Fruit fly (Drosophila melanogaster) whole organism, embryonic: ENCODE data around the gene CG32686.

Experiments
- Aef1 ChIP-seq: fragments of 200-800 bp; sonication (Bioruptor generic); IDR thresholded peaks from 3 replicates; pipeline ENCODE4 v1.3.6; 2022; ENCODE audit warnings: missing biosample characterization, missing genetic modification characterization
- Awh ChIP-seq: fragments of 200-800 bp; sonication (Bioruptor generic); IDR thresholded peaks from 2 replicates; pipeline ENCODE4, ENCODE4 v1.3.6; 2022; ENCODE audit warnings: missing biosample characterization, missing genetic modification characterization
- Bgb ChIP-seq: fragments of 200-800 bp; sonication (Bioruptor generic); IDR thresholded peaks from 2 replicates; pipeline ENCODE4 v1.3.6; 2022; ENCODE audit warnings: missing biosample characterization, missing genetic modification characterization; ENCODE audit not compliant: partially characterized antibody
- C15 ChIP-seq: fragments of 200-800 bp; sonication (Bioruptor generic); IDR thresholded peaks from 3 replicates; pipeline ENCODE4 v1.3.6; 2022; ENCODE audit warnings: missing biosample characterization, missing genetic modification characterization
- CG12219 ChIP-seq: fragments of 200-800 bp; sonication (Bioruptor generic); optimal IDR thresholded peaks from 3 replicates; lab custom pipeline; 2018; ENCODE audit warnings: missing biosample characterization, mild to moderate bottlenecking, missing genetic modification characterization
- CG13296 ChIP-seq: fragments of 200-800 bp; sonication (Bioruptor generic); optimal IDR thresholded peaks from 3 replicates; lab custom pipeline; 2018; ENCODE audit warnings: missing biosample characterization, mild to moderate bottlenecking, missing genetic modification characterization
- CG15073 ChIP-seq: fragments of 200-800 bp; sonication (Bioruptor generic); optimal IDR thresholded peaks from 2 replicates; lab custom pipeline; 2016; ENCODE audit warnings: missing biosample characterization, missing genetic modification characterization
- CG15479 ChIP-seq: fragments of 200-800 bp; sonication (Bioruptor generic); optimal IDR thresholded peaks from 3 replicates; lab custom pipeline; 2019; ENCODE audit warnings: missing biosample characterization, mild to moderate bottlenecking, missing genetic modification characterization, moderate library complexity
- CG1603 ChIP-seq: fragments of 200-800 bp; sonication (Bioruptor generic); optimal IDR thresholded peaks from 2 replicates; lab custom pipeline; 2019; ENCODE audit warnings: missing biosample characterization, mild to moderate bottlenecking, missing genetic modification characterization, moderate library complexity
- CG2116 ChIP-seq: fragments of 200-800 bp; sonication (Bioruptor generic); optimal IDR thresholded peaks from 3 replicates; lab custom pipeline; 2018; ENCODE audit warnings: missing biosample characterization, mild to moderate bottlenecking, missing genetic modification characterization
- CG2678 ChIP-seq: fragments of 200-800 bp; sonication (Bioruptor generic); optimal IDR thresholded peaks from 3 replicates; lab custom pipeline; 2019; ENCODE audit warnings: missing biosample characterization, mild to moderate bottlenecking, missing genetic modification characterization, moderate library complexity
- CG31441 ChIP-seq: fragments of 200-800 bp; sonication (Bioruptor generic); IDR thresholded peaks from 2 replicates; pipeline ENCODE4 v1.3.6; 2022; ENCODE audit warnings: missing biosample characterization, missing genetic modification characterization
- CG32532 ChIP-seq: fragments of 200-800 bp; sonication (Bioruptor generic); IDR thresholded peaks from 2 replicates; pipeline ENCODE4 v1.3.6; 2022; ENCODE audit warnings: missing biosample characterization, missing genetic modification characterization
- CG4424 ChIP-seq: fragments of 200-800 bp; sonication (Bioruptor generic); optimal IDR thresholded peaks from 3 replicates; lab custom pipeline; 2016; ENCODE audit warnings: missing biosample characterization, missing genetic modification characterization
- CG7271 ChIP-seq: fragments of 200-800 bp; sonication (Bioruptor generic); optimal IDR thresholded peaks from 2 replicates; lab custom pipeline; 2018; ENCODE audit warnings: missing biosample characterization, mild to moderate bottlenecking, missing genetic modification characterization, moderate library complexity
- CG9215 ChIP-seq: fragments of 200-800 bp; sonication (Bioruptor generic); IDR thresholded peaks from 2 replicates; pipeline ENCODE4 v1.3.6; 2022; ENCODE audit warnings: missing biosample characterization, missing genetic modification characterization
- CHES-1-like ChIP-seq: fragments of 200-800 bp; sonication (Bioruptor generic); optimal IDR thresholded peaks from 2 replicates; lab custom pipeline; 2016; ENCODE audit warnings: missing biosample characterization, missing genetic modification characterization
- Chrac-16 ChIP-seq: fragments of 200-800 bp; sonication (Bioruptor generic); optimal IDR thresholded peaks from 3 replicates; lab custom pipeline; 2016; ENCODE audit warnings: missing biosample characterization, missing genetic modification characterization
- Dad ChIP-seq: fragments of 200-800 bp; sonication (Bioruptor generic); optimal IDR thresholded peaks from 3 replicates; lab custom pipeline; 2016; ENCODE audit warnings: missing biosample characterization, missing genetic modification characterization
- Eip74EF ChIP-seq, 2 experiments: fragments of 200-800 bp in 1 of 2; fragments of >200 bp in 1 of 2; sonication (Bioruptor generic) in 1 of 2; optimal IDR thresholded peaks; 2 replicates each; lab custom pipeline; 2017 to 2019; ENCODE audit warnings: missing biosample characterization in 2 of 2, missing genetic modification characterization in 2 of 2, mild to moderate bottlenecking in 1 of 2, moderate library complexity in 1 of 2
- Gsc ChIP-seq: fragments of 200-800 bp; sonication (Bioruptor generic); IDR thresholded peaks from 2 replicates; pipeline ENCODE4 v1.3.6; 2022; ENCODE audit warnings: missing biosample characterization, missing genetic modification characterization
- H15 ChIP-seq: fragments of 200-800 bp; sonication (Bioruptor generic); IDR thresholded peaks from 3 replicates; pipeline ENCODE4 v1.3.6; 2022; ENCODE audit warnings: missing biosample characterization, missing genetic modification characterization
- HmgZ ChIP-seq: fragments of 200-800 bp; sonication (Bioruptor generic); optimal IDR thresholded peaks from 2 replicates; lab custom pipeline; 2018; ENCODE audit warnings: missing biosample characterization, mild to moderate bottlenecking, missing genetic modification characterization
- MESR4 ChIP-seq: fragments of 200-800 bp; sonication (Bioruptor generic); optimal IDR thresholded peaks from 2 replicates; lab custom pipeline; 2018; ENCODE audit warnings: missing biosample characterization, mild to moderate bottlenecking, missing genetic modification characterization, moderate library complexity
- Pdp1 ChIP-seq, 2 experiments: fragments of 200-800 bp; sonication (Bioruptor generic); optimal IDR thresholded peaks; 3 replicates each; lab custom pipeline; 2016; ENCODE audit warnings: missing biosample characterization in 2 of 2, missing genetic modification characterization in 2 of 2, mild to moderate bottlenecking in 1 of 2, moderate library complexity in 1 of 2
- Ravus ChIP-seq: fragments of 200-800 bp; sonication (Bioruptor generic); IDR thresholded peaks from 2 replicates; pipeline ENCODE4 v1.3.6; 2022; ENCODE audit warnings: missing biosample characterization, missing genetic modification characterization
- Rx ChIP-seq: fragments of 200-800 bp; sonication (Bioruptor generic); IDR thresholded peaks from 2 replicates; pipeline ENCODE4 v1.3.6; 2022; ENCODE audit warnings: missing biosample characterization, missing genetic modification characterization
- Sin3A ChIP-seq: fragments of >200 bp; optimal IDR thresholded peaks from 2 replicates; lab custom pipeline; 2018
- Sox102F ChIP-seq: fragments of 200-800 bp; sonication (Bioruptor generic); optimal IDR thresholded peaks from 2 replicates; lab custom pipeline; 2018; ENCODE audit warnings: missing biosample characterization, mild to moderate bottlenecking, missing genetic modification characterization, moderate library complexity
- Ssrp ChIP-seq: fragments of 200-800 bp; sonication (Bioruptor generic); optimal IDR thresholded peaks from 2 replicates; lab custom pipeline; 2018; ENCODE audit warnings: missing biosample characterization, mild to moderate bottlenecking, missing genetic modification characterization, moderate library complexity
- Xbp1 ChIP-seq: fragments of 200-800 bp; sonication (Bioruptor generic); optimal IDR thresholded peaks from 3 replicates; lab custom pipeline; 2016; ENCODE audit warnings: missing biosample characterization, mild to moderate bottlenecking, missing genetic modification characterization
- az2 ChIP-seq: fragments of 200-800 bp; sonication (Bioruptor generic); optimal IDR thresholded peaks from 3 replicates; lab custom pipeline; 2016; ENCODE audit warnings: missing biosample characterization, missing genetic modification characterization
- br ChIP-seq: fragments of >200 bp; optimal IDR thresholded peaks from 2 replicates; lab custom pipeline; 2017
- cas ChIP-seq: fragments of 200-800 bp; sonication (Bioruptor generic); IDR thresholded peaks from 2 replicates; pipeline ENCODE4 v1.3.6; 2022; ENCODE audit warnings: missing biosample characterization, missing genetic modification characterization
- chif ChIP-seq, 2 experiments: fragments of 200-800 bp; sonication (Bioruptor generic); optimal IDR thresholded peaks; 3 replicates each; lab custom pipeline; 2016; ENCODE audit warnings: missing biosample characterization in 2 of 2, missing genetic modification characterization in 2 of 2
- chinmo ChIP-seq: fragments of 200-800 bp; sonication (Bioruptor generic); IDR thresholded peaks from 4 replicates; pipeline ENCODE4 v1.3.6; 2022; ENCODE audit warnings: missing biosample characterization, missing genetic modification characterization; ENCODE audit not compliant: partially characterized antibody
- dm ChIP-seq: fragments of 200-800 bp; sonication (Bioruptor generic); optimal IDR thresholded peaks from 3 replicates; lab custom pipeline; 2016; ENCODE audit warnings: missing biosample characterization, missing genetic modification characterization
- emc ChIP-seq: fragments of 200-800 bp; sonication (Bioruptor generic); optimal IDR thresholded peaks from 2 replicates; lab custom pipeline; 2016; ENCODE audit warnings: missing biosample characterization, missing genetic modification characterization
- insv ChIP-seq, 2 experiments: fragments of 200-800 bp; sonication (Bioruptor generic); optimal IDR thresholded peaks; 3 replicates each; lab custom pipeline; 2016 to 2018; ENCODE audit warnings: missing biosample characterization in 2 of 2, missing genetic modification characterization in 2 of 2
- kay ChIP-seq: fragments of 200-800 bp; sonication (Bioruptor generic); optimal IDR thresholded peaks from 2 replicates; lab custom pipeline; 2016; ENCODE audit warnings: missing biosample characterization, missing genetic modification characterization
- luna ChIP-seq: fragments of 200-800 bp; sonication (Bioruptor generic); optimal IDR thresholded peaks from 2 replicates; lab custom pipeline; 2016; ENCODE audit warnings: missing biosample characterization, missing genetic modification characterization
- nau ChIP-seq: fragments of 200-800 bp; sonication (Bioruptor generic); optimal IDR thresholded peaks from 3 replicates; lab custom pipeline; 2017; ENCODE audit warnings: missing biosample characterization, mild to moderate bottlenecking, missing genetic modification characterization, missing genetic modification reagents
- nmo ChIP-seq: fragments of 200-800 bp; sonication (Bioruptor generic); optimal IDR thresholded peaks from 2 replicates; lab custom pipeline; 2018; ENCODE audit warnings: missing biosample characterization, mild to moderate bottlenecking, missing genetic modification characterization, moderate library complexity
- nom ChIP-seq: fragments of 200-800 bp; sonication (Bioruptor generic); optimal IDR thresholded peaks from 2 replicates; lab custom pipeline; 2017; ENCODE audit warnings: missing biosample characterization, missing genetic modification characterization, mild to moderate bottlenecking, moderate library complexity, missing genetic modification reagents
- p53 ChIP-seq: fragments of 200-800 bp; sonication (Bioruptor generic); optimal IDR thresholded peaks from 2 replicates; lab custom pipeline; 2016; ENCODE audit warnings: missing biosample characterization, missing genetic modification characterization
- psq ChIP-seq: fragments of 200-800 bp; sonication (Bioruptor generic); optimal IDR thresholded peaks from 2 replicates; lab custom pipeline; 2017; ENCODE audit warnings: missing biosample characterization, missing genetic modification characterization
- pum ChIP-seq: fragments of 200-800 bp; sonication (Bioruptor generic); optimal IDR thresholded peaks from 2 replicates; lab custom pipeline; 2016; ENCODE audit warnings: missing biosample characterization, missing genetic modification characterization
- sens ChIP-seq: fragments of 200-800 bp; sonication (Bioruptor generic); peaks from one replicate; lab custom pipeline; 2016; ENCODE audit warnings: missing biosample characterization, missing genetic modification characterization
- sna ChIP-seq: fragments of 200-800 bp; sonication (Bioruptor generic); IDR thresholded peaks from 2 replicates; pipeline ENCODE4 v1.3.6; 2022; ENCODE audit warnings: missing biosample characterization, missing genetic modification characterization; ENCODE audit not compliant: partially characterized antibody
- toy ChIP-seq: fragments of 200-800 bp; sonication (Bioruptor generic); IDR thresholded peaks from 2 replicates; pipeline ENCODE4 v1.3.6; 2022; ENCODE audit warnings: missing biosample characterization, missing genetic modification characterization
- vfl ChIP-seq: fragments of 200-800 bp; sonication (Bioruptor generic); optimal IDR thresholded peaks from 2 replicates; lab custom pipeline; 2016; ENCODE audit warnings: missing biosample characterization, missing genetic modification characterization
- wek ChIP-seq: fragments of 200-800 bp; sonication (Bioruptor generic); optimal IDR thresholded peaks from 3 replicates; lab custom pipeline; 2018; ENCODE audit warnings: missing biosample characterization, mild to moderate bottlenecking, missing genetic modification characterization, moderate library complexity

Gene CG32686

dm6 chrX:10387672-10388071 lies 12.6 kb upstream of the CG32686 start (continued):
- TF ChIP-seq chinmo (GFP tag; lab: Robert Waterston, UW) (no peak), az2 (GFP tag; lab: Kevin White, UChicago) (peak; percentile 39), Ssrp (tag; lab: Kevin White, UChicago) (no peak), CG12219 (GFP tag; lab: Kevin White, UChicago) (peak; percentile 27), luna (no peak), Pdp1 (GFP tag; optimal IDR thresholded peaks at IDR 0.05; lab: Kevin White, UChicago) (peak; percentile 33 to 46), CG31441 (GFP tag; lab: Robert Waterston, UW) (no peak), Gsc (GFP tag; lab: Robert Waterston, UW) (no peak), toy (GFP tag; lab: Robert Waterston, UW) (no peak), CG2678 (tag; lab: Kevin White, UChicago) (peak; percentile 54), cas (GFP tag; lab: Robert Waterston, UW) (no peak), Aef1 (GFP tag; lab: Robert Waterston, UW) (peak; percentile 34; the same call in 1 of the 3 replicates), psq (GFP tag; lab: Kevin White, UChicago) (no peak), pum (GFP tag; lab: Kevin White, UChicago) (no peak), p53 (GFP tag; lab: Kevin White, UChicago) (no peak), CG32532 (GFP tag; lab: Robert Waterston, UW) (peak; percentile 75), CG2116 (GFP tag; lab: Kevin White, UChicago) (no peak), CG4424 (GFP tag; lab: Kevin White, UChicago) (peak; percentile 0), Ravus (GFP tag; lab: Robert Waterston, UW) (no peak), CG13296 (no peak), Eip74EF (GFP tag; optimal IDR thresholded peaks at IDR 0.05; lab: Kevin White, UChicago) (no peak), Sin3A (lab: Kevin White, UChicago) (no peak), dm (GFP tag; lab: Kevin White, UChicago) (no peak), insv (GFP tag; optimal IDR thresholded peaks at IDR 0.05; lab: Kevin White, UChicago) (no peak), C15 (0 out of 3 replicates have a peak, but pooled peaks have one; percentile 41), HmgZ (tag; lab: Kevin White, UChicago) (peak; percentile 5), sna (GFP tag; lab: Robert Waterston, UW) (no peak), Rx (GFP tag; lab: Robert Waterston, UW) (no peak), Dad (peak; percentile 22), kay (GFP tag; lab: Kevin White, UChicago) (no peak), emc (GFP tag; lab: Kevin White, UChicago) (no peak), Bgb (no peak), chif (GFP tag; optimal IDR thresholded peaks at IDR 0.05; lab: Kevin White, UChicago) (peak; percentile 31 to 37), sens (GFP tag; lab: Kevin White, UChicago) (peak; percentile 70), Chrac-16 (GFP tag; lab: Kevin White, UChicago) (no peak), vfl (GFP tag; lab: Kevin White, UChicago) (no peak), CHES-1-like (GFP tag; lab: Kevin White, UChicago) (peak; percentile 15), CG1603 (peak; percentile 64), CG15479 (GFP tag; lab: Kevin White, UChicago) (no peak), Xbp1 (GFP tag; lab: Kevin White, UChicago) (peak; percentile 33), br (lab: Kevin White, UChicago) (no peak), MESR4 (GFP tag; lab: Kevin White, UChicago) (no peak), CG7271 (tag; lab: Kevin White, UChicago) (no peak), Awh (GFP tag; lab: Robert Waterston, UW) (no peak), CG9215 (GFP tag; lab: Robert Waterston, UW) (peak; percentile 36; the same call in 1 of the 2 replicates), nmo (GFP tag; lab: Kevin White, UChicago) (peak; percentile 23), H15 (GFP tag; lab: Robert Waterston, UW) (no peak), wek (no peak), nom (no peak), Sox102F (GFP tag; lab: Kevin White, UChicago) (peak; percentile 33), nau (no peak), CG15073 (no peak)
